Fruit fly (Drosophila melanogaster) whole organism, embryonic: ENCODE results near the gene east.

Experiments
- CG10366 ChIP-seq: fragments of 200-800 bp; sonication (Bioruptor generic); IDR thresholded peaks from 2 replicates; pipeline ENCODE4 v1.3.6; 2022; ENCODE audit warnings: missing biosample characterization, missing genetic modification characterization
- CG17568 ChIP-seq: fragments of 200-800 bp; sonication (Bioruptor generic); optimal IDR thresholded peaks from 2 replicates; lab custom pipeline; 2018; ENCODE audit warnings: missing biosample characterization, mild to moderate bottlenecking, missing genetic modification characterization, moderate library complexity
- CG1792 ChIP-seq: fragments of 200-800 bp; sonication (Bioruptor generic); optimal IDR thresholded peaks from 2 replicates; lab custom pipeline; 2016; ENCODE audit warnings: missing biosample characterization, missing genetic modification characterization
- CG30403 ChIP-seq: fragments of 200-800 bp; sonication (Bioruptor generic); optimal IDR thresholded peaks from 3 replicates; lab custom pipeline; 2016; ENCODE audit warnings: missing biosample characterization, missing genetic modification characterization
- D19B ChIP-seq: fragments of 200-800 bp; sonication (Bioruptor generic); optimal IDR thresholded peaks from 2 replicates; lab custom pipeline; 2017; ENCODE audit warnings: missing biosample characterization, mild to moderate bottlenecking, missing genetic modification characterization
- Oaz ChIP-seq: fragments of 200-800 bp; sonication (Bioruptor generic); IDR thresholded peaks from 2 replicates; pipeline ENCODE4 v1.3.6; 2022; ENCODE audit warnings: missing biosample characterization, missing genetic modification characterization
- Stat92E ChIP-seq, 3 experiments: fragments of >200 bp in 2 of 3; fragments of 200-800 bp in 1 of 3; sonication (Bioruptor generic) in 1 of 3; optimal IDR thresholded peaks; 2 replicates each; lab custom pipeline; 2017 to 2019; ENCODE audit warnings: missing biosample characterization in 3 of 3, missing genetic modification characterization in 3 of 3, mild to moderate bottlenecking in 1 of 3, moderate library complexity in 1 of 3
- fru ChIP-seq: fragments of >200 bp; optimal IDR thresholded peaks from 2 replicates; lab custom pipeline; 2017
- nom ChIP-seq: fragments of 200-800 bp; sonication (Bioruptor generic); optimal IDR thresholded peaks from 2 replicates; lab custom pipeline; 2017; ENCODE audit warnings: missing biosample characterization, missing genetic modification characterization, mild to moderate bottlenecking, moderate library complexity, missing genetic modification reagents
- pnt ChIP-seq: fragments of 200-800 bp; sonication (Bioruptor generic); optimal IDR thresholded peaks from 3 replicates; lab custom pipeline; 2016; ENCODE audit warnings: missing biosample characterization, missing genetic modification characterization
- slbo ChIP-seq: fragments of 200-800 bp; sonication (Bioruptor generic); IDR thresholded peaks from 2 replicates; pipeline ENCODE4 v1.3.6; 2022; ENCODE audit warnings: missing biosample characterization, missing genetic modification characterization
- slp2 ChIP-seq: fragments of 200-800 bp; sonication (Bioruptor generic); optimal IDR thresholded peaks from 2 replicates; lab custom pipeline; 2016; ENCODE audit warnings: missing biosample characterization, missing genetic modification characterization

DNA sequence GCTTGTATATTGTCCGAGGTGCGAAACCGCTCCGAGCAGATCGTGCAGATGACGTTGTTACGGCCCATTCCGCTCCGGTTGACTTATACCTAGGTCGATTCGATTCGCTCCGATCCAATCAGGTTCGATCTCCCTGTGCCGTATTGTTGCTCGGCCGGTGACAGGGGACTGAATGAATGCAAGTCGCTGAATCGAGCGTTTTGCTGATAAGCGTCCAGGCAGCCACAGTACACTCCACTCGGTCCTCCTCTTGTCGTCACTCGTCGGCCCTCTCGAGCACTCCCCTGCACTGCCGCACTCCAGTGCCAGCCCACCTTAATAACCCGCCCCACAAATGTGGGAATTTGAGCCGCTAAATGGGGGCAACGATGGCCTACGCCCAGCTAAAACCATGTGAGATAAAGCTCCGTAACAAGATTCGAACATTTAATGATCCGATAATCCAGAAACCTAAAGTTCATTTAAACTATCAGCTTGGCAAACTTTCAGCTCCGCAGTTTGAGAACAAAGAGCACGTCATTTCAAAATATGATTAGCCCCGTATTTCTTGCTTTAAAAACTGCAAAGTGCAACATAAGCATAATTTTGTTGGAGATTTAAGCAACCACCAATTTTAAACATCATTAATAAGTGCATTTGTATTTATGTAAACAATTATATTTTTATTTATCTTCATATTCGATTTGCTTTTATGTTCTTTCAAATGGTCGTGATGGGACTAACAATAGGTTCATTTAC is 33.2 kb downstream of the east start, which contains the start of gene CG4325:
- TF ChIP-seq CG30403 (no peak), D19B (GFP tag; lab: Kevin White, UChicago) (no peak), CG10366 (GFP tag; lab: Robert Waterston, UW) (no peak), Oaz (no peak), Stat92E (GFP tag; optimal IDR thresholded peaks at IDR 0.05; lab: Kevin White, UChicago) (no peak), pnt (GFP tag; lab: Kevin White, UChicago) (no peak), nom (no peak), fru (lab: Kevin White, UChicago) (no peak), CG1792 (no peak), slp2 (GFP tag; lab: Kevin White, UChicago) (no peak), CG17568 (GFP tag; lab: Kevin White, UChicago) (no peak), slbo (GFP tag; lab: Robert Waterston, UW) (no peak)
